Worm (Caenorhabditis elegans): ENCODE data around the gene sri-24.

sri-24 gene

ce11 chrV:15186259-15186927 lies 25.6 kb upstream of the sri-24 start, which contains the start of gene Y75B12B.3:
Gene Y75B12B.3, minus strand, starts transcription at chrV:15186279.
- TF ChIP-seq pqm-1 (tag; optimal IDR thresholded peaks at IDR 0.05) (no peak), ceh-28 (tag; optimal IDR thresholded peaks at IDR 0.05) (no peak), pha-4 (tag; optimal IDR thresholded peaks at IDR 0.05) (peak; percentile 46), ceh-16 (tag; optimal IDR thresholded peaks at IDR 0.05) (no peak), nhr-25 (tag; optimal IDR thresholded peaks at IDR 0.05) (peak; percentile 31), ama-1 (optimal IDR thresholded peaks at IDR 0.05) (peak; percentile 86)

ce11 chrV:15187083-15188057 lies 24.6 kb upstream of the sri-24 start, which contains the start of the genes cyn-7 and bath-36:
Gene cyn-7, minus strand, starts transcription at chrV:15187378.
Gene bath-36, plus strand, starts transcription at chrV:15187888.
- TF ChIP-seq fkh-10 (GFP tag; optimal IDR thresholded peaks at IDR 0.05) (no peak), unc-62 (GFP tag; optimal IDR thresholded peaks at IDR 0.05) (no peak), fos-1 (tag; optimal IDR thresholded peaks at IDR 0.05) (no peak), nhr-67 (tag; optimal IDR thresholded peaks at IDR 0.05) (no peak), nhr-28 (tag; optimal IDR thresholded peaks at IDR 0.05) (no peak), ama-1 (optimal IDR thresholded peaks at IDR 0.05) (no peak), jun-1 (tag; optimal IDR thresholded peaks at IDR 0.05) (peak; percentile 86), ztf-11 (tag; optimal IDR thresholded peaks at IDR 0.05) (no peak), ceh-28 (tag; optimal IDR thresholded peaks at IDR 0.05) (peak; percentile 47), ceh-16 (tag; optimal IDR thresholded peaks at IDR 0.05) (no peak), nhr-76 (tag; optimal IDR thresholded peaks at IDR 0.05) (no peak), nhr-237 (tag; optimal IDR thresholded peaks at IDR 0.05) (no peak), lin-39 (tag; optimal IDR thresholded peaks at IDR 0.05) (no peak), mml-1 (tag; optimal IDR thresholded peaks at IDR 0.05) (no peak), aly-2 (tag; optimal IDR thresholded peaks at IDR 0.05) (no peak), tbx-2 (tag; optimal IDR thresholded peaks at IDR 0.05) (peak; percentile 68), ceh-9 (tag; optimal IDR thresholded peaks at IDR 0.05) (no peak), pqm-1 (tag; optimal IDR thresholded peaks at IDR 0.05) (peak; percentile 73), hmg-11 (tag; optimal IDR thresholded peaks at IDR 0.05) (peak; percentile 68), nhr-77 (tag; optimal IDR thresholded peaks at IDR 0.05) (peak; percentile 0), ZK546.5 (tag; optimal IDR thresholded peaks at IDR 0.05) (no peak), elt-3 (tag; optimal IDR thresholded peaks at IDR 0.05) (no peak), egl-27 (tag; optimal IDR thresholded peaks at IDR 0.05) (peak; percentile 49), mdl-1 (tag; optimal IDR thresholded peaks at IDR 0.05) (no peak), fkh-2 (tag; optimal IDR thresholded peaks at IDR 0.05) (no peak), sea-2 (GFP tag; optimal IDR thresholded peaks at IDR 0.05) (no peak), nhr-11 (tag; optimal IDR thresholded peaks at IDR 0.05) (no peak), unc-39 (tag; optimal IDR thresholded peaks at IDR 0.05) (no peak), elt-1 (tag; optimal IDR thresholded peaks at IDR 0.05) (no peak), egl-5 (tag; optimal IDR thresholded peaks at IDR 0.05) (peak; percentile 51), lsy-12 (tag; optimal IDR thresholded peaks at IDR 0.05) (peak; percentile 69), eor-1 (tag; optimal IDR thresholded peaks at IDR 0.05) (no peak), nhr-12 (tag; optimal IDR thresholded peaks at IDR 0.05) (no peak), pha-4 (tag; optimal IDR thresholded peaks at IDR 0.05) (peak; percentile 97), ztf-4 (tag; optimal IDR thresholded peaks at IDR 0.05) (no peak), nfya-1 (tag; optimal IDR thresholded peaks at IDR 0.05; ENCODE audit: insufficient read depth) (peak; percentile 74), snpc-4 (tag; optimal IDR thresholded peaks at IDR 0.05) (peak; percentile 59), nhr-43 (tag; optimal IDR thresholded peaks at IDR 0.05; ENCODE audit: poor library complexity, severe bottlenecking) (peak; percentile 76), nhr-25 (tag; optimal IDR thresholded peaks at IDR 0.05) (peak; percentile 79), lin-15B (tag; optimal IDR thresholded peaks at IDR 0.05) (peak; percentile 85), ceh-82 (tag; optimal IDR thresholded peaks at IDR 0.05) (no peak), skn-1 (tag; optimal IDR thresholded peaks at IDR 0.05) (no peak), zag-1 (tag; optimal IDR thresholded peaks at IDR 0.05) (no peak), nhr-23 (tag; optimal IDR thresholded peaks at IDR 0.05) (peak; percentile 74), daf-12 (tag; optimal IDR thresholded peaks at IDR 0.05) (no peak), R02D3.7 (tag; optimal IDR thresholded peaks at IDR 0.05) (peak; percentile 7), elt-2 (tag; optimal IDR thresholded peaks at IDR 0.05) (peak; percentile 92)

All from whole organism, L3 larva.